Fruit fly (Drosophila melanogaster) whole organism, wandering third instar larva: ENCODE data around the gene CG13926.

ENCODE experiments used
- Dfd ChIP-seq: fragments of >200 bp; optimal IDR thresholded peaks from 2 replicates; lab custom pipeline; 2017; ENCODE audit warnings: missing biosample characterization, missing genetic modification characterization
- fru ChIP-seq: fragments of 200-800 bp; sonication (Bioruptor generic); optimal IDR thresholded peaks from 3 replicates; lab custom pipeline; 2016; ENCODE audit warnings: missing biosample characterization, mild to moderate bottlenecking, missing genetic modification characterization
- lola ChIP-seq: fragments of >200 bp; optimal IDR thresholded peaks from 2 replicates; lab custom pipeline; 2017; ENCODE audit warnings: missing biosample characterization, missing genetic modification characterization

DNA sequence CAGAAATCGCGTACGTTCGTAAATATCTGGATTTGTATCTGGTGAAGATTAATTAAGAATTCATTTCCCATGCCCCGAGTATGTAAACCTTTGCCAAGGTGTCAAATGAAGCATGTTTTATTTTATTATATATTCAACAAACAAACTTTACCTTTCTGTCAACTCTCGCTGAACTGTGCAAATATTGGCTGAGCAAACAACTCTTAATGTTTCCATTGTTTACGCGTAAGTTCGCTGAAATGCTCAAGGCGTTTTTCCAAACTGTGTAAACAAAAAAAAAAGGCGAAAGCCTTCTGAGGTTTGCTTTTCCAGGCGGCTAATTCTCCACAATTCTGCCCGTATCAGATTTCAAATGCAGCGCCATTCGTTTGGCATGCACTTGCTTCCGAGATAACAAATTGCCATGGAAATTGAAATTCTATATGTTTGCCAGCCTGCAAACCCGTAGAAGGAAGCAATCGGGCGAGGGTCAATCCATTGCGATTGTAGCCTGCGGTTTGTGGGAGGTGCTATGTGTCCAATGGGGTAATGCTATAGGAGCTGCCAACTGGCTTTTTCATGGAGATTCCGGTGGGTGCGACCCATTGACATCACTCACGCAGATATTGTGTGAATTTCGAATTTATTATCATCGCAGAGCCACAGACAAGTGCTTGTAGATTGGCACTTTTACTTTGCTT is 26.1 kb downstream of the CG13926 start:
- TF ChIP-seq fru (GFP tag; lab: Kevin White, UChicago) (peak; percentile 97), lola (GFP tag; lab: Kevin White, UChicago) (no peak), Dfd (GFP tag; lab: Kevin White, UChicago) (no peak)
